Fruit fly (Drosophila melanogaster) whole organism, adult: Measurements from ENCODE around the gene Mp.

Experiments
- Mnt ChIP-seq: fragments of 200-800 bp; sonication (Bioruptor generic); optimal IDR thresholded peaks from 2 replicates; lab custom pipeline; 2016; ENCODE audit warnings: missing biosample characterization, mild to moderate bottlenecking, missing genetic modification characterization
- ovo ChIP-seq: fragments of 200-800 bp; sonication (Bioruptor generic); optimal IDR thresholded peaks from 2 replicates; lab custom pipeline; 2016; ENCODE audit warnings: missing biosample characterization, missing genetic modification characterization
- pad ChIP-seq: fragments of 200-800 bp; sonication (Bioruptor generic); optimal IDR thresholded peaks from 3 replicates; lab custom pipeline; 2017; ENCODE audit warnings: missing biosample characterization, missing genetic modification characterization, mild to moderate bottlenecking, moderate library complexity, missing genetic modification reagents

DNA sequence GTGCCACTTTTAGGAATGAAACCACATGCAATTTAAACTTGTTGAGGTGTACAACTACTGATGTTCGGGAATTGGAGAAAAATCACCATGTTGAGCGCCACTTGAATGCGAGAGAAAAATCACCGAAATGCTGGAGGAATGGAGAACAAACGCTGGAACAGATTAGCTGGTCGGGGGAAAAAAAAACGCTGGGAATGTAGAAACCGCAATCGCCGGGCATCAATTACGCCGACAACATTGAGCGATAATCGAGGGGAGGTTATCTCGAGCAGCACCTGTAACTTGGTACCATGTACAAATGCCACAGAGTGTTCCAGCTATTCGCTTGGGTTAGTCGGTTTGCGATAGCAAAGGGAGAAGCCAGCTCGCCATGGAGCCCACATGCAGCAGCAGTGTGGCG lies 67.4 kb downstream of the Mp start, which contains the start of gene CG14823:
- TF ChIP-seq ovo (GFP tag; lab: Kevin White, UChicago), result no peak
- TF ChIP-seq Mnt (GFP tag; lab: Kevin White, UChicago), result no peak
- TF ChIP-seq pad (GFP tag; lab: Kevin White, UChicago), result no peak
